Worm (Caenorhabditis elegans): Measurements from ENCODE around the gene Y73C8B.1.

ce11 chrV:3169838-3170237, 26.8 kb downstream of the Y73C8B.1 start, which contains the start of gene srbc-6:
- TF ChIP-seq tbx-2 (tag; optimal IDR thresholded peaks at IDR 0.05), result no peak
- TF ChIP-seq elt-2 (tag; optimal IDR thresholded peaks at IDR 0.05), result no peak
- no peak for TF ChIP-seq pag-3 (tag; optimal IDR thresholded peaks at IDR 0.05; ENCODE audit: borderline replicate concordance)
- no peak for TF ChIP-seq ama-1 (optimal IDR thresholded peaks at IDR 0.05)
- no peak for TF ChIP-seq lim-6 (tag; optimal IDR thresholded peaks at IDR 0.05)
- TF ChIP-seq ahr-1 (tag; optimal IDR thresholded peaks at IDR 0.05), result no peak
- no peak for TF ChIP-seq hlh-8 (tag; optimal IDR thresholded peaks at IDR 0.05)
- no peak for TF ChIP-seq pha-4 (tag; optimal IDR thresholded peaks at IDR 0.05)
- TF ChIP-seq ceh-45 (GFP tag; IDR thresholded peaks at IDR 0.05), result no peak
- TF ChIP-seq pqm-1 (tag; optimal IDR thresholded peaks at IDR 0.05), result no peak
- TF ChIP-seq pat-9 (tag; optimal IDR thresholded peaks at IDR 0.05), result no peak
- TF ChIP-seq ets-4 (tag; optimal IDR thresholded peaks at IDR 0.05), result no peak
- TF ChIP-seq nhr-11 (tag; optimal IDR thresholded peaks at IDR 0.05), result no peak
- no peak for TF ChIP-seq ceh-24 (tag; optimal IDR thresholded peaks at IDR 0.05)

Data from whole organism, late embryonic.